Worm (Caenorhabditis elegans) whole organism, L2 larva: ENCODE data around the gene nfx-1.

Experiments used
- C34F6.9 ChIP-seq: fragments of 150-350 bp; optimal IDR thresholded peaks from 2 replicates; lab custom pipeline; 2014; ENCODE audit warnings: missing biosample characterization, missing genetic modification characterization
- F13H6.1 ChIP-seq: sonication (generic microtip); optimal IDR thresholded peaks from 2 replicates; lab custom pipeline; 2016; ENCODE audit warnings: missing genetic modification characterization, missing compliant biosample characterization
- R02D3.7 ChIP-seq: fragments of 150-350 bp; optimal IDR thresholded peaks from 2 replicates; lab custom pipeline; 2014; ENCODE audit warnings: missing biosample characterization, missing genetic modification characterization
- Y55F3AM.14 ChIP-seq: fragments of 200-800 bp; sonication (Bioruptor generic); optimal IDR thresholded peaks from 2 replicates; lab custom pipeline; 2018; ENCODE audit warnings: mild to moderate bottlenecking, missing genetic modification characterization, missing compliant biosample characterization
- ZK546.5 ChIP-seq: sonication (generic microtip); optimal IDR thresholded peaks from 2 replicates; lab custom pipeline; 2017; ENCODE audit warnings: missing biosample characterization, missing genetic modification characterization
- alr-1 ChIP-seq: fragments of 150-350 bp; optimal IDR thresholded peaks from 2 replicates; lab custom pipeline; 2014; ENCODE audit warnings: missing biosample characterization, missing genetic modification characterization
- aly-2 ChIP-seq: fragments of 150-350 bp; optimal IDR thresholded peaks from 2 replicates; lab custom pipeline; 2014; ENCODE audit warnings: missing biosample characterization, missing genetic modification characterization
- ama-1 ChIP-seq: fragments of 150-350 bp; optimal IDR thresholded peaks from 2 replicates; lab custom pipeline; 2018; ENCODE audit warnings: inconsistent platforms
- blmp-1 ChIP-seq: sonication (generic microtip); optimal IDR thresholded peaks from 2 replicates; lab custom pipeline; 2017; ENCODE audit warnings: missing genetic modification characterization, mild to moderate bottlenecking, missing compliant biosample characterization, antibody characterized with exemption, moderate library complexity; ENCODE audit not compliant: insufficient read depth
- ceh-16 ChIP-seq: fragments of 150-350 bp; optimal IDR thresholded peaks from 2 replicates; lab custom pipeline; 2014; ENCODE audit warnings: missing biosample characterization, missing genetic modification characterization
- ceh-82 ChIP-seq: fragments of 150-350 bp; optimal IDR thresholded peaks from 2 replicates; lab custom pipeline; 2014; ENCODE audit warnings: missing biosample characterization, missing genetic modification characterization
- crh-2 ChIP-seq: sonication (generic microtip); optimal IDR thresholded peaks from 2 replicates; lab custom pipeline; 2017; ENCODE audit warnings: missing biosample characterization, missing genetic modification characterization
- dmd-4 ChIP-seq: sonication (generic microtip); optimal IDR thresholded peaks from 2 replicates; lab custom pipeline; 2017; ENCODE audit warnings: missing biosample characterization, missing genetic modification characterization
- egl-27 ChIP-seq: sonication (generic microtip); optimal IDR thresholded peaks from 3 replicates; lab custom pipeline; 2017; ENCODE audit warnings: missing biosample characterization, missing genetic modification reagents, missing genetic modification characterization
- elt-1 ChIP-seq: fragments of 150-350 bp; optimal IDR thresholded peaks from 2 replicates; lab custom pipeline; 2014; ENCODE audit warnings: missing biosample characterization, missing genetic modification characterization
- elt-3 ChIP-seq: sonication (generic microtip); optimal IDR thresholded peaks from 2 replicates; lab custom pipeline; 2017; ENCODE audit warnings: missing biosample characterization, missing genetic modification characterization
- fos-1 ChIP-seq: fragments of 150-350 bp; optimal IDR thresholded peaks from 2 replicates; lab custom pipeline; 2014; ENCODE audit warnings: missing biosample characterization, missing genetic modification characterization
- gmeb-1 ChIP-seq: fragments of 150-350 bp; optimal IDR thresholded peaks from 2 replicates; lab custom pipeline; 2014; ENCODE audit warnings: missing biosample characterization, missing genetic modification characterization
- lin-11 ChIP-seq: fragments of 150-350 bp; sonication (generic microtip); optimal IDR thresholded peaks from 2 replicates; lab custom pipeline; 2014; ENCODE audit warnings: missing biosample characterization, missing genetic modification characterization, inconsistent platforms, mixed read lengths
- lin-13 ChIP-seq: fragments of 150-350 bp; optimal IDR thresholded peaks from 2 replicates; lab custom pipeline; 2014; ENCODE audit warnings: missing biosample characterization, missing genetic modification reagents, missing genetic modification characterization
- lin-39 ChIP-seq: fragments of 150-350 bp; optimal IDR thresholded peaks from 2 replicates; lab custom pipeline; 2014; ENCODE audit warnings: missing biosample characterization, missing genetic modification reagents, missing genetic modification characterization
- lsy-2 ChIP-seq, 2 experiments: fragments of 150-350 bp in 1 of 2; sonication (generic microtip) in 1 of 2; optimal IDR thresholded peaks; 2 replicates each; lab custom pipeline; 2014 to 2017; ENCODE audit warnings: missing biosample characterization in 2 of 2, missing genetic modification characterization in 2 of 2
- mab-5 ChIP-seq: fragments of 150-350 bp; optimal IDR thresholded peaks from 2 replicates; lab custom pipeline; 2014; ENCODE audit warnings: missing biosample characterization, missing genetic modification characterization
- mdl-1 ChIP-seq, 2 experiments: fragments of 150-350 bp in 1 of 2; sonication (generic microtip) in 1 of 2; optimal IDR thresholded peaks; 2 replicates each; lab custom pipeline; 2017; ENCODE audit warnings: missing biosample characterization in 2 of 2, missing genetic modification characterization in 2 of 2
- nhr-10 ChIP-seq: sonication (generic microtip); optimal IDR thresholded peaks from 2 replicates; lab custom pipeline; 2017; ENCODE audit warnings: missing biosample characterization, missing genetic modification characterization
- nhr-11 ChIP-seq: fragments of 150-350 bp; optimal IDR thresholded peaks from 2 replicates; lab custom pipeline; 2014; ENCODE audit warnings: missing biosample characterization, missing genetic modification characterization
- nhr-12 ChIP-seq: fragments of 150-350 bp; optimal IDR thresholded peaks from 2 replicates; lab custom pipeline; 2014; ENCODE audit warnings: missing biosample characterization, missing genetic modification characterization
- nhr-129 ChIP-seq: fragments of 150-350 bp; optimal IDR thresholded peaks from 2 replicates; lab custom pipeline; 2014; ENCODE audit warnings: missing biosample characterization, missing genetic modification characterization
- nhr-21 ChIP-seq: fragments of 150-350 bp; optimal IDR thresholded peaks from 2 replicates; lab custom pipeline; 2014; ENCODE audit warnings: missing biosample characterization, missing genetic modification characterization
- nhr-23 ChIP-seq: fragments of 150-350 bp; optimal IDR thresholded peaks from 2 replicates; lab custom pipeline; 2014; ENCODE audit warnings: missing biosample characterization, missing genetic modification reagents, missing genetic modification characterization
- nhr-237 ChIP-seq: fragments of 150-350 bp; optimal IDR thresholded peaks from 2 replicates; lab custom pipeline; 2014; ENCODE audit warnings: missing biosample characterization, missing genetic modification characterization
- nhr-25 ChIP-seq: fragments of 150-350 bp; sonication (generic microtip); optimal IDR thresholded peaks from 3 replicates; lab custom pipeline; 2014; ENCODE audit warnings: missing biosample characterization, missing genetic modification characterization
- nhr-6 ChIP-seq: fragments of 150-350 bp; optimal IDR thresholded peaks from 2 replicates; lab custom pipeline; 2014; ENCODE audit warnings: missing biosample characterization, missing genetic modification characterization
- nhr-77 ChIP-seq: fragments of 150-350 bp; optimal IDR thresholded peaks from 2 replicates; lab custom pipeline; 2014; ENCODE audit warnings: missing biosample characterization, missing genetic modification characterization
- peb-1 ChIP-seq: fragments of 150-350 bp; optimal IDR thresholded peaks from 2 replicates; lab custom pipeline; 2014; ENCODE audit warnings: missing biosample characterization, missing genetic modification characterization
- sem-4 ChIP-seq: fragments of 150-350 bp; optimal IDR thresholded peaks from 2 replicates; lab custom pipeline; 2014; ENCODE audit warnings: missing biosample characterization, missing genetic modification reagents, missing genetic modification characterization
- skn-1 ChIP-seq: sonication (generic microtip); optimal IDR thresholded peaks from 2 replicates; lab custom pipeline; 2017; ENCODE audit warnings: missing biosample characterization, missing genetic modification characterization
- sma-3 ChIP-seq: sonication (generic microtip); optimal IDR thresholded peaks from 2 replicates; lab custom pipeline; 2016; ENCODE audit warnings: missing genetic modification reagents, missing genetic modification characterization, missing compliant biosample characterization
- sma-9 ChIP-seq, 2 experiments: fragments of 150-350 bp in 1 of 2; sonication (generic microtip) in 1 of 2; optimal IDR thresholded peaks; 2 replicates each; lab custom pipeline; 2014 to 2016; ENCODE audit warnings: missing genetic modification characterization in 2 of 2, mild to moderate bottlenecking in 1 of 2, missing biosample characterization in 1 of 2, missing compliant biosample characterization in 1 of 2, missing genetic modification reagents in 1 of 2, moderate library complexity in 1 of 2
- snpc-4 ChIP-seq: fragments of 150-350 bp; optimal IDR thresholded peaks from 2 replicates; lab custom pipeline; 2014; ENCODE audit warnings: missing biosample characterization, missing genetic modification characterization
- unc-39 ChIP-seq: fragments of 150-350 bp; optimal IDR thresholded peaks from 2 replicates; lab custom pipeline; 2014; ENCODE audit warnings: missing biosample characterization, missing genetic modification characterization
- unc-55 ChIP-seq: fragments of 150-350 bp; sonication (generic microtip); optimal IDR thresholded peaks from 3 replicates; lab custom pipeline; 2014; ENCODE audit warnings: missing biosample characterization, missing genetic modification reagents, missing genetic modification characterization
- unc-62 ChIP-seq: fragments of 150-350 bp; optimal IDR thresholded peaks from 2 replicates; lab custom pipeline; 2014; ENCODE audit warnings: missing biosample characterization, missing genetic modification reagents, missing genetic modification characterization
- zag-1 ChIP-seq: fragments of 150-350 bp; optimal IDR thresholded peaks from 2 replicates; lab custom pipeline; 2014; ENCODE audit warnings: missing biosample characterization, missing genetic modification characterization
- ztf-1 ChIP-seq: fragments of 200-800 bp; sonication (Bioruptor generic); conservative IDR thresholded peaks from 2 replicates; pipeline ENCODE4 v1.3.6; 2022; ENCODE audit warnings: missing genetic modification characterization, missing compliant biosample characterization
- ztf-11 ChIP-seq: sonication (generic microtip); optimal IDR thresholded peaks from 2 replicates; lab custom pipeline; 2017; ENCODE audit warnings: missing biosample characterization, missing genetic modification characterization
- ztf-4 ChIP-seq: fragments of 150-350 bp; optimal IDR thresholded peaks from 2 replicates; lab custom pipeline; 2014; ENCODE audit warnings: missing biosample characterization, missing genetic modification characterization

nfx-1 gene

ce11 chrIII:6362323-6362922 is 12.8 kb upstream of the nfx-1 start:
- TF ChIP-seq ztf-4 (tag; lab: Kevin White, UChicago): peak; percentile 69
- TF ChIP-seq blmp-1 (tag; lab: Kevin White, UChicago): peak; percentile 62
- TF ChIP-seq gmeb-1 (tag; lab: Kevin White, UChicago): peak; percentile 42
- TF ChIP-seq lsy-2 (tag; optimal IDR thresholded peaks at IDR 0.05; lab: Kevin White, UChicago): peak; percentile 0 to 60
- peak; percentile 21 for TF ChIP-seq ceh-16 (tag; lab: Kevin White, UChicago)
- peak; percentile 59 for TF ChIP-seq nhr-25 (tag; lab: Kevin White, UChicago)
- TF ChIP-seq lin-11 (tag; lab: Kevin White, UChicago): no peak
- TF ChIP-seq sma-3 (GFP tag; lab: Kevin White, UChicago): peak; percentile 58
- peak; percentile 75 for TF ChIP-seq fos-1 (tag; lab: Kevin White, UChicago)
- peak; percentile 85 for TF ChIP-seq egl-27 (tag; lab: Kevin White, UChicago)
- peak; percentile 19 for TF ChIP-seq unc-55 (GFP tag; lab: Kevin White, UChicago)
- peak; percentile 68 for TF ChIP-seq nhr-21 (tag; lab: Kevin White, UChicago)
- no peak for TF ChIP-seq R02D3.7
- no peak for TF ChIP-seq ztf-11 (tag; lab: Kevin White, UChicago)
- peak in 1 of 2 experiments; percentile 31 for TF ChIP-seq mdl-1 (tag; optimal IDR thresholded peaks at IDR 0.05; lab: Kevin White, UChicago)
- TF ChIP-seq C34F6.9 (tag; lab: Kevin White, UChicago): peak; percentile 60
- peak; percentile 93 for TF ChIP-seq sma-9 (GFP tag; optimal IDR thresholded peaks at IDR 0.05; lab: Kevin White, UChicago)
- TF ChIP-seq sma-9 (tag; optimal IDR thresholded peaks at IDR 0.05; lab: Kevin White, UChicago): no peak
- TF ChIP-seq F13H6.1 (tag; lab: Kevin White, UChicago): peak; percentile 75
- TF ChIP-seq unc-39 (tag; lab: Kevin White, UChicago): no peak
- TF ChIP-seq nhr-129 (tag; lab: Kevin White, UChicago): peak; percentile 79

ce11 chrIII:6364395-6364794 is 10.8 kb upstream of the nfx-1 start:
- TF ChIP-seq skn-1 (tag; lab: Kevin White, UChicago): no peak
- peak; percentile 9 for TF ChIP-seq mab-5 (tag; lab: Kevin White, UChicago)
- TF ChIP-seq ceh-16 (tag; lab: Kevin White, UChicago): peak; percentile 99
- no peak for TF ChIP-seq Y55F3AM.14 (GFP tag; lab: Kevin White, UChicago)
- peak; percentile 83 for TF ChIP-seq sma-9 (GFP tag; optimal IDR thresholded peaks at IDR 0.05; lab: Kevin White, UChicago)
- TF ChIP-seq sma-9 (tag; optimal IDR thresholded peaks at IDR 0.05; lab: Kevin White, UChicago): no peak
- no peak for TF ChIP-seq nhr-10 (tag; lab: Kevin White, UChicago)
- TF ChIP-seq unc-55 (GFP tag; lab: Kevin White, UChicago): no peak
- TF ChIP-seq alr-1 (tag; lab: Kevin White, UChicago): no peak
- peak; percentile 7 for TF ChIP-seq unc-62 (GFP tag; lab: Kevin White, UChicago)
- TF ChIP-seq ama-1 (lab: Kevin White, UChicago): peak; percentile 55
- TF ChIP-seq ztf-11 (tag; lab: Kevin White, UChicago): no peak
- TF ChIP-seq unc-39 (tag; lab: Kevin White, UChicago): no peak
- no peak for TF ChIP-seq nhr-12 (tag; lab: Kevin White, UChicago)
- no peak for TF ChIP-seq R02D3.7
- peak in 1 of 2 experiments; percentile 28 for TF ChIP-seq lsy-2 (tag; optimal IDR thresholded peaks at IDR 0.05; lab: Kevin White, UChicago)
- TF ChIP-seq mdl-1 (tag; optimal IDR thresholded peaks at IDR 0.05; lab: Kevin White, UChicago): no peak
- TF ChIP-seq blmp-1 (tag; lab: Kevin White, UChicago): peak; percentile 97
- TF ChIP-seq aly-2: no peak
- TF ChIP-seq lin-13 (GFP tag; lab: Kevin White, UChicago): peak; percentile 33
- no peak for TF ChIP-seq nhr-237 (tag; lab: Kevin White, UChicago)
- peak; percentile 31 for TF ChIP-seq elt-1 (tag; lab: Kevin White, UChicago)
- TF ChIP-seq nhr-21 (tag; lab: Kevin White, UChicago): peak; percentile 16
- TF ChIP-seq gmeb-1 (tag; lab: Kevin White, UChicago): no peak
- no peak for TF ChIP-seq snpc-4 (tag; lab: Kevin White, UChicago)
- peak; percentile 21 for TF ChIP-seq F13H6.1 (tag; lab: Kevin White, UChicago)
- TF ChIP-seq lin-39 (tag; lab: Kevin White, UChicago): no peak
- no peak for TF ChIP-seq ztf-1 (GFP tag; lab: Robert Waterston, UW)
- TF ChIP-seq C34F6.9 (tag; lab: Kevin White, UChicago): peak; percentile 15
- TF ChIP-seq sem-4 (tag; lab: Kevin White, UChicago): peak; percentile 55
- peak; percentile 10 for TF ChIP-seq sma-3 (GFP tag; lab: Kevin White, UChicago)
- no peak for TF ChIP-seq crh-2
- TF ChIP-seq nhr-25 (tag; lab: Kevin White, UChicago): peak; percentile 82
- TF ChIP-seq elt-3 (tag; lab: Kevin White, UChicago): no peak
- peak; percentile 67 for TF ChIP-seq egl-27 (tag; lab: Kevin White, UChicago)
- no peak for TF ChIP-seq lin-11 (tag; lab: Kevin White, UChicago)
- no peak for TF ChIP-seq dmd-4 (tag; lab: Kevin White, UChicago)
- TF ChIP-seq nhr-11: no peak
- no peak for TF ChIP-seq nhr-77 (tag; lab: Kevin White, UChicago)
- peak; percentile 13 for TF ChIP-seq fos-1 (tag; lab: Kevin White, UChicago)
- no peak for TF ChIP-seq ZK546.5 (tag; lab: Kevin White, UChicago)
- no peak for TF ChIP-seq peb-1 (tag; lab: Kevin White, UChicago)
- no peak for TF ChIP-seq ztf-4 (tag; lab: Kevin White, UChicago)
- peak; percentile 46 for TF ChIP-seq nhr-6
- TF ChIP-seq nhr-23 (tag; lab: Kevin White, UChicago): no peak
- TF ChIP-seq ceh-82 (tag; lab: Kevin White, UChicago): no peak
- TF ChIP-seq nhr-129 (tag; lab: Kevin White, UChicago): peak; percentile 54
- TF ChIP-seq zag-1: no peak
